Fruit fly (Drosophila melanogaster) whole organism, embryonic: ENCODE data around the gene ATPsynC.

Source experiments
- Ada2b ChIP-seq: fragments of 200-800 bp; sonication (Bioruptor generic); IDR thresholded peaks from 2 replicates; pipeline ENCODE4 v1.3.6; 2022; ENCODE audit warnings: missing biosample characterization, missing genetic modification characterization
- B-H2 ChIP-seq: fragments of 200-800 bp; sonication (Bioruptor generic); optimal IDR thresholded peaks from 2 replicates; lab custom pipeline; 2018; ENCODE audit warnings: missing biosample characterization, mild to moderate bottlenecking, missing genetic modification characterization
- C15 ChIP-seq: fragments of 200-800 bp; sonication (Bioruptor generic); IDR thresholded peaks from 3 replicates; pipeline ENCODE4 v1.3.6; 2022; ENCODE audit warnings: missing biosample characterization, missing genetic modification characterization
- CG10209 ChIP-seq: fragments of 200-800 bp; sonication (Bioruptor generic); optimal IDR thresholded peaks from 3 replicates; lab custom pipeline; 2017; ENCODE audit warnings: missing biosample characterization, mild to moderate bottlenecking, missing genetic modification characterization, missing genetic modification reagents
- CG10543 ChIP-seq: fragments of 200-800 bp; sonication (Bioruptor generic); optimal IDR thresholded peaks from 3 replicates; lab custom pipeline; 2017; ENCODE audit warnings: missing biosample characterization, mild to moderate bottlenecking, missing genetic modification characterization, moderate library complexity
- CG10979 ChIP-seq: fragments of 200-800 bp; sonication (Bioruptor generic); optimal IDR thresholded peaks from 2 replicates; lab custom pipeline; 2018; ENCODE audit warnings: missing biosample characterization, mild to moderate bottlenecking, missing genetic modification characterization, moderate library complexity
- CG17612 ChIP-seq: fragments of 200-800 bp; sonication (Bioruptor generic); IDR thresholded peaks from 2 replicates; pipeline ENCODE4 v1.3.6; 2022; ENCODE audit warnings: missing biosample characterization, missing genetic modification characterization
- CG17912 ChIP-seq: fragments of 200-800 bp; sonication (Bioruptor generic); optimal IDR thresholded peaks from 2 replicates; lab custom pipeline; 2018; ENCODE audit warnings: missing biosample characterization, mild to moderate bottlenecking, missing genetic modification characterization
- CG18262 ChIP-seq: fragments of 200-800 bp; optimal IDR thresholded peaks from 3 replicates; lab custom pipeline; 2019; ENCODE audit warnings: missing biosample characterization, mild to moderate bottlenecking, missing genetic modification characterization, moderate library complexity
- CG31224 ChIP-seq: fragments of 200-800 bp; sonication (Bioruptor generic); IDR thresholded peaks from 2 replicates; pipeline ENCODE4 v1.3.6; 2022; ENCODE audit warnings: missing biosample characterization, missing genetic modification characterization
- CG4360 ChIP-seq: fragments of 200-800 bp; sonication (Bioruptor generic); IDR thresholded peaks from 2 replicates; pipeline ENCODE4 v1.3.6; 2022; ENCODE audit warnings: missing biosample characterization, missing genetic modification characterization
- CG6654 ChIP-seq: fragments of 200-800 bp; sonication (Bioruptor generic); optimal IDR thresholded peaks from 2 replicates; lab custom pipeline; 2017; ENCODE audit warnings: missing biosample characterization, mild to moderate bottlenecking, missing genetic modification characterization
- CG7556 ChIP-seq: fragments of 200-800 bp; sonication (Bioruptor generic); optimal IDR thresholded peaks from 2 replicates; lab custom pipeline; 2017; ENCODE audit warnings: missing biosample characterization, mild to moderate bottlenecking, missing genetic modification characterization
- CG7839 ChIP-seq: fragments of 200-800 bp; sonication (Bioruptor generic); optimal IDR thresholded peaks from 3 replicates; lab custom pipeline; 2018; ENCODE audit warnings: missing biosample characterization, mild to moderate bottlenecking, missing genetic modification characterization, moderate library complexity
- CG8388 ChIP-seq: fragments of 200-800 bp; sonication (Bioruptor generic); optimal IDR thresholded peaks from 2 replicates; lab custom pipeline; 2019; ENCODE audit warnings: missing biosample characterization, mild to moderate bottlenecking, missing genetic modification characterization, moderate library complexity
- CkIIα-i1 ChIP-seq: fragments of 200-800 bp; sonication (Bioruptor generic); IDR thresholded peaks from 2 replicates; pipeline ENCODE4 v1.3.6; 2022; ENCODE audit warnings: missing biosample characterization, missing genetic modification characterization
- Deaf1 ChIP-seq: fragments of 200-800 bp; optimal IDR thresholded peaks from 3 replicates; lab custom pipeline; 2019; ENCODE audit warnings: missing biosample characterization, mild to moderate bottlenecking, missing genetic modification characterization, moderate library complexity
- Doc3 ChIP-seq: fragments of 200-800 bp; sonication (Bioruptor generic); IDR thresholded peaks from 3 replicates; pipeline ENCODE4 v1.3.6; 2022; ENCODE audit warnings: missing biosample characterization, missing genetic modification characterization; ENCODE audit not compliant: partially characterized antibody
- Ets97D ChIP-seq: fragments of 200-800 bp; sonication (Bioruptor generic); optimal IDR thresholded peaks from 3 replicates; lab custom pipeline; 2016; ENCODE audit warnings: missing biosample characterization, missing genetic modification characterization
- HLH4C ChIP-seq: fragments of 200-800 bp; sonication (Bioruptor generic); IDR thresholded peaks from 3 replicates; pipeline ENCODE4 v1.3.6; 2022; ENCODE audit warnings: missing biosample characterization, missing genetic modification characterization; ENCODE audit not compliant: partially characterized antibody
- Hr51 ChIP-seq, 2 experiments: fragments of 200-800 bp; sonication (Bioruptor generic); optimal IDR thresholded peaks; 2 replicates in 1 of 2; 3 replicates in 1 of 2; lab custom pipeline; 2016 to 2018; ENCODE audit warnings: missing biosample characterization in 2 of 2, missing genetic modification characterization in 2 of 2, mild to moderate bottlenecking in 1 of 2, moderate library complexity in 1 of 2
- Jarid2 ChIP-seq: fragments of 200-800 bp; sonication (Bioruptor generic); optimal IDR thresholded peaks from 3 replicates; lab custom pipeline; 2017; ENCODE audit warnings: mild to moderate bottlenecking, missing biosample characterization, missing genetic modification reagents, missing genetic modification characterization
- MTF-1 ChIP-seq: fragments of 200-800 bp; sonication (Bioruptor generic); optimal IDR thresholded peaks from 2 replicates; lab custom pipeline; 2018; ENCODE audit warnings: missing biosample characterization, mild to moderate bottlenecking, missing genetic modification characterization, borderline replicate concordance
- Myb ChIP-seq: fragments of 200-800 bp; sonication (Bioruptor generic); optimal IDR thresholded peaks from 2 replicates; lab custom pipeline; 2016; ENCODE audit warnings: missing biosample characterization, missing genetic modification characterization
- Neu2 ChIP-seq: fragments of 200-800 bp; sonication (Bioruptor generic); optimal IDR thresholded peaks from 3 replicates; lab custom pipeline; 2016; ENCODE audit warnings: missing biosample characterization, missing genetic modification characterization, borderline replicate concordance
- Opbp ChIP-seq: fragments of 200-800 bp; sonication (Bioruptor generic); IDR thresholded peaks from 3 replicates; pipeline ENCODE4 v1.3.6; 2022; ENCODE audit warnings: missing biosample characterization, missing genetic modification characterization; ENCODE audit not compliant: partially characterized antibody
- PHDP ChIP-seq: fragments of 200-800 bp; sonication (Bioruptor generic); optimal IDR thresholded peaks from 3 replicates; lab custom pipeline; 2018; ENCODE audit warnings: missing biosample characterization, mild to moderate bottlenecking, missing genetic modification characterization, moderate library complexity
- Ptx1 ChIP-seq: fragments of 200-800 bp; sonication (Bioruptor generic); IDR thresholded peaks from 2 replicates; pipeline ENCODE4 v1.3.6; 2022; ENCODE audit warnings: missing biosample characterization, missing genetic modification characterization
- Sin3A ChIP-seq: fragments of >200 bp; optimal IDR thresholded peaks from 2 replicates; lab custom pipeline; 2018
- Sox102F ChIP-seq: fragments of 200-800 bp; sonication (Bioruptor generic); optimal IDR thresholded peaks from 2 replicates; lab custom pipeline; 2018; ENCODE audit warnings: missing biosample characterization, mild to moderate bottlenecking, missing genetic modification characterization, moderate library complexity
- Trl ChIP-seq, 3 experiments: fragments of >200 bp in 2 of 3; fragments of 200-800 bp in 1 of 3; sonication (Bioruptor generic) in 1 of 3; optimal IDR thresholded peaks; 2 replicates in 1 of 3; 3 replicates in 2 of 3; lab custom pipeline; 2016 to 2017; ENCODE audit warnings: missing biosample characterization in 1 of 3, missing genetic modification characterization in 1 of 3
- Vsx1 ChIP-seq: fragments of 200-800 bp; sonication (Bioruptor generic); optimal IDR thresholded peaks from 2 replicates; lab custom pipeline; 2017; ENCODE audit warnings: missing biosample characterization, mild to moderate bottlenecking, missing genetic modification characterization, missing genetic modification reagents
- Xbp1 ChIP-seq: fragments of 200-800 bp; sonication (Bioruptor generic); optimal IDR thresholded peaks from 3 replicates; lab custom pipeline; 2016; ENCODE audit warnings: missing biosample characterization, mild to moderate bottlenecking, missing genetic modification characterization
- ap ChIP-seq: fragments of 200-800 bp; sonication (Bioruptor generic); IDR thresholded peaks from 2 replicates; pipeline ENCODE4 v1.3.6; 2022; ENCODE audit warnings: missing biosample characterization, missing genetic modification characterization
- bigmax ChIP-seq: fragments of 200-800 bp; sonication (Bioruptor generic); optimal IDR thresholded peaks from 2 replicates; lab custom pipeline; 2018; ENCODE audit warnings: missing biosample characterization, mild to moderate bottlenecking, missing genetic modification characterization
- cad ChIP-seq: fragments of >200 bp; optimal IDR thresholded peaks from 2 replicates; lab custom pipeline; 2017; ENCODE audit warnings: missing biosample characterization, missing genetic modification characterization
- dmrt99B ChIP-seq: fragments of 200-800 bp; sonication (Bioruptor generic); optimal IDR thresholded peaks from 2 replicates; lab custom pipeline; 2018; ENCODE audit warnings: missing biosample characterization, mild to moderate bottlenecking, missing genetic modification characterization, moderate library complexity
- gfzf ChIP-seq: fragments of 200-800 bp; sonication (Bioruptor generic); optimal IDR thresholded peaks from 2 replicates; lab custom pipeline; 2016; ENCODE audit warnings: missing biosample characterization, mild to moderate bottlenecking, missing genetic modification characterization, moderate library complexity
- jing ChIP-seq: fragments of 200-800 bp; sonication (Bioruptor generic); optimal IDR thresholded peaks from 2 replicates; lab custom pipeline; 2018; ENCODE audit warnings: missing biosample characterization, mild to moderate bottlenecking, missing genetic modification characterization
- lilli ChIP-seq: fragments of 200-800 bp; sonication (Bioruptor generic); optimal IDR thresholded peaks from 3 replicates; lab custom pipeline; 2016; ENCODE audit warnings: missing biosample characterization, missing genetic modification characterization
- mld ChIP-seq: fragments of 200-800 bp; sonication (Bioruptor generic); IDR thresholded peaks from 3 replicates; pipeline ENCODE4 v1.3.6; 2022; ENCODE audit warnings: missing biosample characterization, missing genetic modification characterization; ENCODE audit not compliant: partially characterized antibody
- pnt ChIP-seq: fragments of 200-800 bp; sonication (Bioruptor generic); optimal IDR thresholded peaks from 3 replicates; lab custom pipeline; 2016; ENCODE audit warnings: missing biosample characterization, missing genetic modification characterization
- rib ChIP-seq: fragments of 200-800 bp; sonication (Bioruptor generic); IDR thresholded peaks from 2 replicates; pipeline ENCODE4 v1.3.6; 2022; ENCODE audit warnings: missing biosample characterization, missing genetic modification characterization
- so ChIP-seq: fragments of 200-800 bp; sonication (Bioruptor generic); IDR thresholded peaks from 3 replicates; pipeline ENCODE4 v1.3.6; 2022; ENCODE audit warnings: missing biosample characterization, missing genetic modification characterization
- trem ChIP-seq: fragments of 200-800 bp; optimal IDR thresholded peaks from 3 replicates; lab custom pipeline; 2019; ENCODE audit warnings: missing biosample characterization, mild to moderate bottlenecking, missing genetic modification characterization, moderate library complexity
- usp ChIP-seq: fragments of >200 bp; optimal IDR thresholded peaks from 2 replicates; lab custom pipeline; 2017; ENCODE audit warnings: missing biosample characterization, missing genetic modification characterization
- zfh1 ChIP-seq: fragments of 200-800 bp; sonication (Bioruptor generic); IDR thresholded peaks from 3 replicates; pipeline ENCODE4 v1.3.6; 2022; ENCODE audit warnings: missing biosample characterization, missing genetic modification characterization
- zfh2 ChIP-seq: fragments of 200-800 bp; sonication (Bioruptor generic); optimal IDR thresholded peaks from 2 replicates; lab custom pipeline; 2016; ENCODE audit warnings: missing biosample characterization, missing genetic modification characterization

ATPsynC gene

DNA sequence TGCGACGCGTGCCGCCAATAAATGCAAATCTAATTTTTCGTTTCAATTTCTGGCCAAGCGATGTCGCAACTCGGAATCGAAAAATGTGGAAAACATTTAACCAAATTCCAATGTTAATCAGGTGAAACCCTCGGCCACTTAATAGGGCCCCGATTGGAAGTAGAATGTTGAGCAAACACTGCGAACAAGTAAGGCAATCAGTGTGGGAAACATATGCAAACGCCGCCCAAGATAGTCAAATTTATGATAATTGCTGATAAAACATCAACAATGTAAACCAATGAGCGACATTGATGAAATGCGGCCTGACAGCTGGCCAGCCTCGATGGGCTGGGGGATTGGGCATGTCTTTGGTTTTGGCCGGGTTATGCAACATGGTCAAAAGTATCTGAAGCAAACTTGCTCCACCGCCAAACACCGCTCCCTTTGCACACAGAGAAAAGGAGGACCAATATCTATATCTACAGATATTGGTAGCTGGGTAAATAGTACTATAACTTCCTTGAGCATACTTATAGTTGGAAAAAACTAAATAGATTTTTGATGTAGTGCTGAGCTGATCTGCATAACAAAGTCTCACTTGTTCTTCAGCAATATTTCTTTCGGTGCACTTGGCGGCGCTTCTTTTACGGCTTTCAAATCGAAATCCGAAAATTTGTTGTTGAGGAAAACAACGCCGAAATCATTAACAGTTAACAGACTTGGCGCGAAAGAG is 28.0 kb upstream of the ATPsynC start (continued):
- TF ChIP-seq CG8388 (GFP tag; lab: Kevin White, UChicago) (peak; percentile 70), B-H2 (GFP tag; lab: Kevin White, UChicago) (no peak), usp (GFP tag; lab: Kevin White, UChicago) (no peak), lilli (peak; percentile 31), PHDP (tag; lab: Kevin White, UChicago) (peak; percentile 67), ap (GFP tag; lab: Robert Waterston, UW) (peak; percentile 34; the same call in 1 of the 2 replicates), MTF-1 (GFP tag; lab: Kevin White, UChicago) (peak; percentile 71), mld (GFP tag; lab: Robert Waterston, UW) (no peak), Myb (GFP tag; lab: Kevin White, UChicago) (peak; percentile 24), trem (tag; lab: Kevin White, UChicago) (peak; percentile 64), dmrt99B (peak; percentile 89), bigmax (GFP tag; lab: Kevin White, UChicago) (no peak), Sox102F (peak; percentile 85), Vsx1 (GFP tag; lab: Kevin White, UChicago) (peak; percentile 39), Neu2 (GFP tag; lab: Kevin White, UChicago) (no peak), Ptx1 (peak; percentile 84), Ada2b (GFP tag; lab: Robert Waterston, UW) (peak; percentile 70), CG6654 (GFP tag; lab: Kevin White, UChicago) (peak; percentile 48), Hr51 (GFP tag; optimal IDR thresholded peaks at IDR 0.05; lab: Kevin White, UChicago) (peak; percentile 2 to 85), rib (GFP tag; lab: Robert Waterston, UW) (0 out of 2 replicates have a peak, but pooled peaks have one; percentile 22), CkIIα-i1 (GFP tag; lab: Robert Waterston, UW) (no peak), HLH4C (GFP tag; lab: Robert Waterston, UW) (no peak), cad (GFP tag; lab: Kevin White, UChicago) (no peak), zfh2 (no peak), CG7839 (tag; lab: Kevin White, UChicago) (peak; percentile 83), pnt (GFP tag; lab: Kevin White, UChicago) (peak; percentile 70), Trl (optimal IDR thresholded peaks at IDR 0.05; lab: Kevin White, UChicago) (no peak), Trl (GFP tag; optimal IDR thresholded peaks at IDR 0.05; lab: Kevin White, UChicago) (peak; percentile 49), CG4360 (GFP tag; lab: Robert Waterston, UW) (0 out of 2 replicates have a peak, but pooled peaks have one; percentile 19), CG10209 (GFP tag; lab: Kevin White, UChicago) (peak; percentile 65), CG17912 (GFP tag; lab: Kevin White, UChicago) (no peak), C15 (GFP tag; lab: Robert Waterston, UW) (no peak), so (peak; percentile 64; the same call in 1 of the 3 replicates), CG31224 (GFP tag; lab: Robert Waterston, UW) (no peak), CG18262 (tag; lab: Kevin White, UChicago) (peak; percentile 80), CG10543 (peak; percentile 58), Xbp1 (GFP tag; lab: Kevin White, UChicago) (peak; percentile 74), Jarid2 (peak; percentile 18), gfzf (no peak), Sin3A (no peak), CG7556 (GFP tag; lab: Kevin White, UChicago) (peak; percentile 65), jing (peak; percentile 45), CG17612 (no peak), Doc3 (no peak), Deaf1 (tag; lab: Kevin White, UChicago) (peak; percentile 47), CG10979 (tag; lab: Kevin White, UChicago) (peak; percentile 86), zfh1 (GFP tag; lab: Robert Waterston, UW) (peak; percentile 76), Ets97D (no peak), Opbp (GFP tag; lab: Robert Waterston, UW) (no peak)
